Fruit fly (Drosophila melanogaster): ENCODE data around the gene Cpr97Eb.

- TF ChIP-seq Pif1A (GFP tag; optimal IDR thresholded peaks at IDR 0.05), result peak; percentile 62
- TF ChIP-seq Snoo (tag; optimal IDR thresholded peaks at IDR 0.05), result no peak
- TF ChIP-seq gl (tag; optimal IDR thresholded peaks at IDR 0.05), result peak; percentile 11
Observed at dm6 chr3R:27084528-27085052, 6.3 kb downstream of the Cpr97Eb start.
